Worm (Caenorhabditis elegans): ENCODE measurements around the gene eak-4.

Gene eak-4

DNA sequence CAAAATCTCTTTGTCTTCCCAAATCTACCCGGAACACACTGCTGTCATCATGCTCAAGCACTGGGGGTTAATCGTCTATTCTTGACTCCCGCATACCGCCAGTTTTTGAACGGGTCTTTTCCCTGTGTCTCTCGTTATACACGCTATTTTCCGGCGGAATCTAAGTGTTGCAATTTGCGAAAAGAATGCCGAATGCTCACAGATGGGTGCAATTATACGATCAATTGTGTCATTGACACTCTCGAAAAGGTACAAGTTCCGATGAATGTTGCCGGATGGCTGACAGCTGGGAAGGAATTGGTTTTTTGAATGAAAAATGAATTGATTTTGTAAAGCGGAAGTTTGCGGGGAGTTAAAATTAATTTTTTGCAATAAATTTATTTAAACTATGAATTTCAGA is 26.6 kb upstream of the eak-4 start:
- TF ChIP-seq Y56A3A.18 (GFP tag; IDR thresholded peaks at IDR 0.05) (no peak), ztf-6 (GFP tag; IDR thresholded peaks at IDR 0.05) (no peak), ccch-3 (GFP tag; optimal IDR thresholded peaks at IDR 0.05) (no peak), K11D2.4 (GFP tag; IDR thresholded peaks at IDR 0.05) (no peak), cebp-2 (GFP tag; IDR thresholded peaks at IDR 0.05) (no peak), lin-26 (GFP tag; IDR thresholded peaks at IDR 0.05) (no peak), fkh-3 (tag; optimal IDR thresholded peaks at IDR 0.05) (no peak), atf-7 (tag; optimal IDR thresholded peaks at IDR 0.05) (no peak), unc-130 (GFP tag; optimal IDR thresholded peaks at IDR 0.05) (no peak), C06A6.2 (GFP tag; conservative IDR thresholded peaks at IDR 0.05) (no peak)

DNA sequence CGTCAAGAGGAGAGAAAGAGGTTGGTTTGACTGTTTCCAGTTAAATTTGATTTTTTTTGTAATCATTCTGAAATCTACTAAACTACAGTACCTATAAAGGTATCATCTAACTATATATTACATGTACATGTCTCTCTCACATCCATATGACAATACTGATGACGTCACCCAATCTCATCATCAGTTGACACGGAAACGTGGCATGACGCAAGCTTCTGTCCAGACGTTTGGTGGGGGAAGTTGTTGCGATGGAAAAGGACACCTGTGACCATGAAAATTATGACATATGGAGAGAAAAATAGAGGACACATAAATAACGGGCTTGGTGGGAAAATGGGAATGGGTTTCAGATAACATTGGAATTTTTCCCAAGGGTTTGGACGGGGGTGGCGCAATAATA is 23.7 kb upstream of the eak-4 start:
- TF ChIP-seq attf-3 (GFP tag; conservative IDR thresholded peaks at IDR 0.05): no peak
- no peak for TF ChIP-seq F52B5.7 (tag; optimal IDR thresholded peaks at IDR 0.05)
- TF ChIP-seq fkh-3 (tag; optimal IDR thresholded peaks at IDR 0.05): no peak

- no peak for TF ChIP-seq ceh-79 (tag; optimal IDR thresholded peaks at IDR 0.05)
- TF ChIP-seq Y67H2A.10 (GFP tag; conservative IDR thresholded peaks at IDR 0.05): no peak
- no peak for TF ChIP-seq him-1 (tag; optimal IDR thresholded peaks at IDR 0.05)
- TF ChIP-seq ztf-3 (GFP tag; optimal IDR thresholded peaks at IDR 0.05): no peak
- TF ChIP-seq let-607 (tag; optimal IDR thresholded peaks at IDR 0.05): no peak
- no peak for TF ChIP-seq zfh-2 (GFP tag; conservative IDR thresholded peaks at IDR 0.05)
- TF ChIP-seq chd-7 (tag; optimal IDR thresholded peaks at IDR 0.05): no peak
- TF ChIP-seq attf-5 (GFP tag; optimal IDR thresholded peaks at IDR 0.05): no peak
- TF ChIP-seq B0261.1 (tag; optimal IDR thresholded peaks at IDR 0.05): no peak
- no peak for TF ChIP-seq egl-44 (GFP tag; IDR thresholded peaks at IDR 0.05)
- TF ChIP-seq mcd-1 (GFP tag; IDR thresholded peaks at IDR 0.05): no peak
- TF ChIP-seq ztf-25 (GFP tag; IDR thresholded peaks at IDR 0.05): no peak
- TF ChIP-seq tlf-1 (GFP tag; optimal IDR thresholded peaks at IDR 0.05): no peak
- no peak for TF ChIP-seq ceh-27 (GFP tag; optimal IDR thresholded peaks at IDR 0.05)
- no peak for TF ChIP-seq attf-3 (GFP tag; conservative IDR thresholded peaks at IDR 0.05)
- no peak for TF ChIP-seq cebp-2 (GFP tag; IDR thresholded peaks at IDR 0.05)
- no peak for TF ChIP-seq snpc-1.3 (tag; optimal IDR thresholded peaks at IDR 0.05; ENCODE audit: insufficient read depth)
- TF ChIP-seq efl-1 (GFP tag; optimal IDR thresholded peaks at IDR 0.05): no peak
- no peak for TF ChIP-seq ekl-4 (GFP tag; IDR thresholded peaks at IDR 0.05)
Observed at ce11 chrIV:12547824-12548223, 22.5 kb upstream of the eak-4 start, which contains the start of gene ipmk-1. TSS of gene ipmk-1 (plus strand) at chrIV:12548124.

ce11 chrIV:12545902-12546301 is 20.6 kb upstream of the eak-4 start:
- TF ChIP-seq mcd-1 (GFP tag; IDR thresholded peaks at IDR 0.05) (no peak), ztf-18 (tag; optimal IDR thresholded peaks at IDR 0.05) (no peak), F39B2.1 (GFP tag; IDR thresholded peaks at IDR 0.05) (no peak), ceh-79 (tag; optimal IDR thresholded peaks at IDR 0.05) (no peak), ztf-22 (GFP tag; optimal IDR thresholded peaks at IDR 0.05) (no peak), ccch-3 (GFP tag; optimal IDR thresholded peaks at IDR 0.05) (no peak), F52B5.7 (tag; optimal IDR thresholded peaks at IDR 0.05) (no peak), lag-1 (GFP tag; IDR thresholded peaks at IDR 0.05) (no peak), sdz-38 (tag; optimal IDR thresholded peaks at IDR 0.05) (no peak), cebp-2 (GFP tag; IDR thresholded peaks at IDR 0.05) (no peak), madf-6 (GFP tag; IDR thresholded peaks at IDR 0.05) (no peak), aptf-3 (GFP tag; IDR thresholded peaks at IDR 0.05) (no peak), B0261.1 (tag; optimal IDR thresholded peaks at IDR 0.05) (no peak), Y67H2A.10 (GFP tag; conservative IDR thresholded peaks at IDR 0.05) (no peak), C06A6.2 (GFP tag; conservative IDR thresholded peaks at IDR 0.05) (no peak), efl-1 (GFP tag; optimal IDR thresholded peaks at IDR 0.05) (no peak), K11D2.4 (GFP tag; IDR thresholded peaks at IDR 0.05) (no peak), zfh-2 (GFP tag; conservative IDR thresholded peaks at IDR 0.05) (no peak), tlf-1 (GFP tag; optimal IDR thresholded peaks at IDR 0.05) (no peak), dpl-1 (GFP tag; optimal IDR thresholded peaks at IDR 0.05) (no peak)

All from whole organism, young adult.